Worm (Caenorhabditis elegans) whole organism, late embryonic: ENCODE data around the gene C53A5.11.

Source experiments
- C38D4.7 ChIP-seq: fragments of 200-800 bp; sonication (Bioruptor generic); optimal IDR thresholded peaks from 2 replicates; lab custom pipeline; 2018; ENCODE audit warnings: mild to moderate bottlenecking, missing genetic modification characterization, moderate library complexity, missing compliant biosample characterization
- K09A11.1 ChIP-seq: sonication (generic microtip); optimal IDR thresholded peaks from 2 replicates; lab custom pipeline; 2017; ENCODE audit warnings: antibody characterized with exemption, mild to moderate bottlenecking, missing genetic modification characterization, missing compliant biosample characterization; ENCODE audit not compliant: insufficient read depth
- ceh-2 ChIP-seq: sonication (generic microtip); optimal IDR thresholded peaks from 2 replicates; lab custom pipeline; 2016; ENCODE audit warnings: missing genotype, missing genetic modification characterization, missing compliant biosample characterization
- ceh-6 ChIP-seq: fragments of 200-800 bp; sonication (Bioruptor generic); optimal IDR thresholded peaks from 2 replicates; lab custom pipeline; 2018; ENCODE audit warnings: mild to moderate bottlenecking, missing genetic modification characterization, missing compliant biosample characterization
- che-1 ChIP-seq: sonication (generic microtip); optimal IDR thresholded peaks from 2 replicates; lab custom pipeline; 2016; ENCODE audit warnings: mild to moderate bottlenecking, missing genetic modification characterization, missing compliant biosample characterization
- elt-2 ChIP-seq: sonication (generic microtip); optimal IDR thresholded peaks from 2 replicates; lab custom pipeline; 2016; ENCODE audit warnings: missing genetic modification reagents, missing genetic modification characterization, missing compliant biosample characterization
- hlh-13 ChIP-seq: fragments of 200-800 bp; sonication (Bioruptor generic); optimal IDR thresholded peaks from 2 replicates; lab custom pipeline; 2018; ENCODE audit warnings: mild to moderate bottlenecking, missing genetic modification characterization, missing compliant biosample characterization
- hlh-30 ChIP-seq: sonication (generic microtip); optimal IDR thresholded peaks from 2 replicates; lab custom pipeline; 2017; ENCODE audit warnings: antibody characterized with exemption, missing genetic modification characterization, missing compliant biosample characterization; ENCODE audit not compliant: insufficient read depth
- pag-3 ChIP-seq: sonication (generic microtip); optimal IDR thresholded peaks from 2 replicates; lab custom pipeline; 2016; ENCODE audit warnings: missing compliant biosample characterization, missing genetic modification characterization, borderline replicate concordance
- sox-2 ChIP-seq: fragments of 200-800 bp; sonication (Bioruptor generic); IDR thresholded peaks from 2 replicates; pipeline ENCODE4 v1.3.6; 2022; ENCODE audit warnings: missing genetic modification reagents, missing genetic modification characterization, missing compliant biosample characterization
- tbx-2 ChIP-seq: sonication (generic microtip); optimal IDR thresholded peaks from 2 replicates; lab custom pipeline; 2016; ENCODE audit warnings: missing genetic modification characterization, missing compliant biosample characterization
- ztf-16 ChIP-seq: sonication (generic microtip); optimal IDR thresholded peaks from 2 replicates; lab custom pipeline; 2017; ENCODE audit warnings: missing genetic modification characterization, missing compliant biosample characterization

DNA sequence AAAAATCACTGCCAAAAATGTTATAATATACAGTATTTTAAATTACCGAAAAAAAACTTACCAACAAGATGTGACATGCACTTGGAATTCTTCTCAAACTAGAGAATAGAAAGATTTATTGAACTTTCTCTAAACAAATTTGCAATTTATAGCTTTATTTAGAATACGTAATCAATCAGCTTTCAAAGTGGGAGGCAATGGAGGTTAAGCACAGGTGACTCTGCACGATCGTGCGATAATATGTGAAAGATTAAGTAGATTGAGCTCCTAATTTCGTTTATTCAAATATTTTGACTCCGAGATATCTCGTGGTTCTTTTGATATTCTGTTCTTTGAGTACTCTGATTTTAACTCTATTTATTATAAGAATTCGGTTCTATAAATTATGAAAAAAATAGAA is 44.7 kb upstream of the C53A5.11 start, which contains the start of gene R02D5.6:
- TF ChIP-seq hlh-30 (tag; lab: Kevin White, UChicago) = no peak
- no peak for TF ChIP-seq K09A11.1 (tag; lab: Kevin White, UChicago)
- TF ChIP-seq C38D4.7 (GFP tag; lab: Kevin White, UChicago) = no peak
- no peak for TF ChIP-seq tbx-2
- no peak for TF ChIP-seq elt-2 (tag; lab: Kevin White, UChicago)
- TF ChIP-seq sox-2 (GFP tag; lab: Robert Waterston, UW) = no peak
- no peak for TF ChIP-seq ceh-2 (tag; lab: Kevin White, UChicago)
- TF ChIP-seq che-1 (tag; lab: Kevin White, UChicago) = no peak
- no peak for TF ChIP-seq ceh-6
- TF ChIP-seq hlh-13 (GFP tag; lab: Kevin White, UChicago) = no peak
- TF ChIP-seq pag-3 (tag; lab: Kevin White, UChicago) = no peak
- TF ChIP-seq ztf-16 = no peak
